Fruit fly (Drosophila melanogaster) whole organism, adult: ENCODE data around the gene CG11585.

Source experiments
- CG12768 ChIP-seq: fragments of 200-800 bp; sonication (Bioruptor generic); optimal IDR thresholded peaks from 2 replicates; lab custom pipeline; 2017; ENCODE audit warnings: missing biosample characterization, missing genetic modification characterization, mild to moderate bottlenecking, moderate library complexity, missing genetic modification reagents
- CG14711 ChIP-seq: fragments of 200-800 bp; sonication (Bioruptor generic); optimal IDR thresholded peaks from 2 replicates; lab custom pipeline; 2018; ENCODE audit warnings: missing biosample characterization, mild to moderate bottlenecking, missing genetic modification characterization, moderate library complexity
- CG33017 ChIP-seq: fragments of 200-800 bp; sonication (Bioruptor generic); optimal IDR thresholded peaks from 2 replicates; lab custom pipeline; 2018; ENCODE audit warnings: missing biosample characterization, mild to moderate bottlenecking, missing genetic modification characterization, moderate library complexity
- CG5204 ChIP-seq: fragments of 200-800 bp; sonication (Bioruptor generic); optimal IDR thresholded peaks from 2 replicates; lab custom pipeline; 2016; ENCODE audit warnings: missing biosample characterization, missing genetic modification characterization
- CG7045 ChIP-seq: fragments of 200-800 bp; sonication (Bioruptor generic); optimal IDR thresholded peaks from 2 replicates; lab custom pipeline; 2017; ENCODE audit warnings: missing biosample characterization, mild to moderate bottlenecking, missing genetic modification characterization
- Mnt ChIP-seq: fragments of 200-800 bp; sonication (Bioruptor generic); optimal IDR thresholded peaks from 2 replicates; lab custom pipeline; 2016; ENCODE audit warnings: missing biosample characterization, mild to moderate bottlenecking, missing genetic modification characterization
- bab1 ChIP-seq: fragments of 200-800 bp; sonication (Bioruptor generic); optimal IDR thresholded peaks from 3 replicates; lab custom pipeline; 2019; ENCODE audit warnings: missing biosample characterization, mild to moderate bottlenecking, missing genetic modification characterization, moderate library complexity
- kay ChIP-seq: fragments of 200-800 bp; sonication (Bioruptor generic); peaks from one replicate; lab custom pipeline; 2016; ENCODE audit warnings: missing biosample characterization, missing genetic modification characterization, borderline replicate concordance
- ovo ChIP-seq: fragments of 200-800 bp; sonication (Bioruptor generic); optimal IDR thresholded peaks from 2 replicates; lab custom pipeline; 2016; ENCODE audit warnings: missing biosample characterization, missing genetic modification characterization
- toe ChIP-seq: fragments of 200-800 bp; sonication (Bioruptor generic); optimal IDR thresholded peaks from 2 replicates; lab custom pipeline; 2016; ENCODE audit warnings: missing biosample characterization, missing genetic modification characterization

DNA sequence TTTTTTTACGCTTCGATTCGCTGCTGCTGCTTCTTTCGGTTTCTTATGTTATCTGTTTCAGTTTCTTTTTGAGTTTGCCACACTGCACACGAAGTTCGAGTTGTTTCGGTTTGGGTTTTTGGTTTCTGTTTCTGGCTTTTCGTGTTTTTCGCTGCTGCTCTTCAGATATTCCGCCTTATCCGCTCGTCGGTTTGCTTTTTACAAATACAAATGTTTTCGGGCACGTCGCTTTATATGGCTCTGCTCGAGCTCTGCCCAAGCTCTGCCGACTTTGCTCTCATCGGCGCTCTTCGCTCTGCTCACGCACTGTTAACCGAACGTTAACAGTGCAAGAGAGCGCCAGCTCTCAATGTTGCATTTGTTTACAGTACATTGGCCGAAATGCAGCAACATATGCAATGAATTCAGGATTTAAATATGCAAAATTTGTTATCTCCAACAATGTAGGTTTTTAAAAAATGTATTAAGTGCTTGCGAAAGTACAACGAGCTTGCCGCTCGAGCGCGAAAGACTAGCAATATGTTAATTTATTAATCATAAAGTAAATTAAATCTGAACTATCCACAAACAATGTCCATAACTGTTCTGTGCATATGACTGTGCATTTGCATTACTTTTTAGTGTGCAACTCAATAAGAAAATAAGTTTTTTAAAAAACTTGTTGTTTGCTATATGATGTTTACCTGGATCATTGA is 22.1 kb downstream of the CG11585 start:
- TF ChIP-seq bab1 (GFP tag; lab: Kevin White, UChicago) = no peak
- TF ChIP-seq CG7045 (GFP tag; lab: Kevin White, UChicago) = no peak
- TF ChIP-seq Mnt (GFP tag; lab: Kevin White, UChicago) = no peak
- no peak for TF ChIP-seq CG14711 (tag; lab: Kevin White, UChicago)
- no peak for TF ChIP-seq CG12768
- no peak for TF ChIP-seq ovo (GFP tag; lab: Kevin White, UChicago)
- no peak for TF ChIP-seq CG33017 (tag; lab: Kevin White, UChicago)
- TF ChIP-seq kay (GFP tag; lab: Kevin White, UChicago) = no peak
- TF ChIP-seq CG5204 = no peak
- no peak for TF ChIP-seq toe (GFP tag; lab: Kevin White, UChicago)
